Fruit fly (Drosophila melanogaster) whole organism, embryonic: Measurements from ENCODE around the gene Pex3.

Experiments used
- Ada2b ChIP-seq: fragments of 200-800 bp; sonication (Bioruptor generic); IDR thresholded peaks from 2 replicates; pipeline ENCODE4 v1.3.6; 2022; ENCODE audit warnings: missing biosample characterization, missing genetic modification characterization
- BtbVII ChIP-seq: fragments of 200-800 bp; sonication (Bioruptor generic); optimal IDR thresholded peaks from 3 replicates; lab custom pipeline; 2017; ENCODE audit warnings: missing biosample characterization, mild to moderate bottlenecking, missing genetic modification characterization
- CG10565 ChIP-seq: fragments of 200-800 bp; sonication (Bioruptor generic); optimal IDR thresholded peaks from 3 replicates; lab custom pipeline; 2016; ENCODE audit warnings: missing biosample characterization, mild to moderate bottlenecking, missing genetic modification characterization
- CG12071 ChIP-seq: fragments of 200-800 bp; sonication (Bioruptor generic); optimal IDR thresholded peaks from 3 replicates; lab custom pipeline; 2018; ENCODE audit warnings: missing biosample characterization, mild to moderate bottlenecking, missing genetic modification characterization
- CG12659 ChIP-seq: fragments of 200-800 bp; sonication (Bioruptor generic); optimal IDR thresholded peaks from 3 replicates; lab custom pipeline; 2017; ENCODE audit warnings: mild to moderate bottlenecking, missing biosample characterization, missing genetic modification reagents, missing genetic modification characterization
- CG13296 ChIP-seq: fragments of 200-800 bp; sonication (Bioruptor generic); optimal IDR thresholded peaks from 3 replicates; lab custom pipeline; 2018; ENCODE audit warnings: missing biosample characterization, mild to moderate bottlenecking, missing genetic modification characterization
- CG13894 ChIP-seq: fragments of 200-800 bp; sonication (Bioruptor generic); optimal IDR thresholded peaks from 3 replicates; lab custom pipeline; 2018; ENCODE audit warnings: missing biosample characterization, mild to moderate bottlenecking, missing genetic modification characterization, moderate library complexity
- CG14050 ChIP-seq: fragments of 200-800 bp; sonication (Bioruptor generic); IDR thresholded peaks from 3 replicates; pipeline ENCODE4 v1.3.6; 2022; ENCODE audit warnings: missing biosample characterization, missing genetic modification characterization
- CG14667 ChIP-seq: fragments of 200-800 bp; sonication (Bioruptor generic); IDR thresholded peaks from 2 replicates; pipeline ENCODE4 v1.3.6; 2022; ENCODE audit warnings: missing biosample characterization, missing genetic modification characterization
- CG1792 ChIP-seq: fragments of 200-800 bp; sonication (Bioruptor generic); optimal IDR thresholded peaks from 2 replicates; lab custom pipeline; 2016; ENCODE audit warnings: missing biosample characterization, missing genetic modification characterization
- CG18599 ChIP-seq: fragments of 200-800 bp; sonication (Bioruptor generic); optimal IDR thresholded peaks from 3 replicates; lab custom pipeline; 2017; ENCODE audit warnings: missing biosample characterization, missing genetic modification characterization, mild to moderate bottlenecking, moderate library complexity, missing genetic modification reagents
- CG2889 ChIP-seq: fragments of 200-800 bp; sonication (Bioruptor generic); IDR thresholded peaks from 3 replicates; pipeline ENCODE4 v1.3.6; 2022; ENCODE audit warnings: missing biosample characterization, missing genetic modification characterization
- CG30431 ChIP-seq: fragments of 200-800 bp; sonication (Bioruptor generic); optimal IDR thresholded peaks from 2 replicates; lab custom pipeline; 2017; ENCODE audit warnings: missing biosample characterization, missing genetic modification characterization
- CG3163 ChIP-seq: fragments of 200-800 bp; sonication (Bioruptor generic); optimal IDR thresholded peaks from 3 replicates; lab custom pipeline; 2016; ENCODE audit warnings: missing biosample characterization, missing genetic modification characterization
- CG4328 ChIP-seq: fragments of 200-800 bp; sonication (Bioruptor generic); optimal IDR thresholded peaks from 3 replicates; lab custom pipeline; 2017; ENCODE audit warnings: missing biosample characterization, missing genetic modification reagents, missing genetic modification characterization
- CG5180 ChIP-seq: fragments of 200-800 bp; sonication (Bioruptor generic); optimal IDR thresholded peaks from 3 replicates; lab custom pipeline; 2017; ENCODE audit warnings: missing biosample characterization, missing genetic modification characterization, mild to moderate bottlenecking, moderate library complexity, missing genetic modification reagents
- CG7745 ChIP-seq: fragments of 200-800 bp; sonication (Bioruptor generic); optimal IDR thresholded peaks from 2 replicates; lab custom pipeline; 2018; ENCODE audit warnings: missing biosample characterization, mild to moderate bottlenecking, missing genetic modification characterization, moderate library complexity
- Ets65A ChIP-seq: fragments of 200-800 bp; sonication (Bioruptor generic); peaks from one replicate; lab custom pipeline; 2016; ENCODE audit warnings: missing biosample characterization, missing genetic modification characterization
- Gsc ChIP-seq: fragments of 200-800 bp; sonication (Bioruptor generic); IDR thresholded peaks from 2 replicates; pipeline ENCODE4 v1.3.6; 2022; ENCODE audit warnings: missing biosample characterization, missing genetic modification characterization
- Kr ChIP-seq: fragments of 200-800 bp; sonication (Bioruptor generic); optimal IDR thresholded peaks from 2 replicates; lab custom pipeline; 2017; ENCODE audit warnings: missing biosample characterization, mild to moderate bottlenecking, missing genetic modification characterization
- Mrtf ChIP-seq: fragments of 200-800 bp; sonication (Bioruptor generic); IDR thresholded peaks from 3 replicates; pipeline ENCODE4 v1.3.6; 2022; ENCODE audit warnings: missing biosample characterization, missing genetic modification characterization
- NC2α ChIP-seq: fragments of 200-800 bp; sonication (Bioruptor generic); optimal IDR thresholded peaks from 2 replicates; lab custom pipeline; 2016; ENCODE audit warnings: missing biosample characterization, missing genetic modification characterization
- Sin3A ChIP-seq: fragments of >200 bp; optimal IDR thresholded peaks from 2 replicates; lab custom pipeline; 2018
- Ssrp ChIP-seq: fragments of 200-800 bp; sonication (Bioruptor generic); optimal IDR thresholded peaks from 2 replicates; lab custom pipeline; 2018; ENCODE audit warnings: missing biosample characterization, mild to moderate bottlenecking, missing genetic modification characterization, moderate library complexity
- bbx ChIP-seq: fragments of 200-800 bp; sonication (Bioruptor generic); IDR thresholded peaks from 2 replicates; pipeline ENCODE4 v1.3.6; 2022; ENCODE audit warnings: missing biosample characterization, missing genetic modification characterization; ENCODE audit not compliant: partially characterized antibody
- bcd ChIP-seq: fragments of 200-800 bp; sonication (Bioruptor generic); optimal IDR thresholded peaks from 2 replicates; lab custom pipeline; 2017; ENCODE audit warnings: missing biosample characterization, mild to moderate bottlenecking, missing genetic modification characterization
- chif ChIP-seq, 2 experiments: fragments of 200-800 bp; sonication (Bioruptor generic); optimal IDR thresholded peaks; 3 replicates each; lab custom pipeline; 2016; ENCODE audit warnings: missing biosample characterization in 2 of 2, missing genetic modification characterization in 2 of 2
- da ChIP-seq: fragments of 200-800 bp; sonication (Bioruptor generic); optimal IDR thresholded peaks from 2 replicates; lab custom pipeline; 2016; ENCODE audit warnings: missing biosample characterization, missing genetic modification characterization
- danr ChIP-seq: fragments of 200-800 bp; sonication (Bioruptor generic); IDR thresholded peaks from 2 replicates; pipeline ENCODE4 v1.3.6; 2022; ENCODE audit warnings: missing biosample characterization, missing genetic modification characterization
- dimm ChIP-seq: fragments of 200-800 bp; sonication (Bioruptor generic); IDR thresholded peaks from 2 replicates; pipeline ENCODE4 v1.3.6; 2022; ENCODE audit warnings: missing biosample characterization, missing genetic modification characterization
- gt ChIP-seq: fragments of 200-800 bp; sonication (Bioruptor generic); IDR thresholded peaks from 2 replicates; pipeline ENCODE4 v1.3.6; 2022; ENCODE audit warnings: missing biosample characterization, missing genetic modification characterization
- ham ChIP-seq: fragments of 200-800 bp; sonication (Bioruptor generic); IDR thresholded peaks from 2 replicates; pipeline ENCODE4 v1.3.6; 2022; ENCODE audit warnings: missing biosample characterization, missing genetic modification characterization
- lilli ChIP-seq: fragments of 200-800 bp; sonication (Bioruptor generic); optimal IDR thresholded peaks from 3 replicates; lab custom pipeline; 2016; ENCODE audit warnings: missing biosample characterization, missing genetic modification characterization
- lola ChIP-seq, 3 experiments: fragments of >200 bp in 2 of 3; fragments of 200-800 bp in 1 of 3; sonication (Bioruptor generic) in 1 of 3; optimal IDR thresholded peaks; 2 replicates each; lab custom pipeline; 2017 to 2019; ENCODE audit warnings: missing biosample characterization in 3 of 3, missing genetic modification characterization in 3 of 3, mild to moderate bottlenecking in 1 of 3, moderate library complexity in 1 of 3
- odd ChIP-seq: fragments of 200-800 bp; sonication (Bioruptor generic); optimal IDR thresholded peaks from 2 replicates; lab custom pipeline; 2017; ENCODE audit warnings: missing biosample characterization, mild to moderate bottlenecking, missing genetic modification characterization
- pfk ChIP-seq: fragments of 200-800 bp; sonication (Bioruptor generic); optimal IDR thresholded peaks from 2 replicates; lab custom pipeline; 2018; ENCODE audit warnings: missing biosample characterization, mild to moderate bottlenecking, missing genetic modification characterization, moderate library complexity
- pros ChIP-seq: fragments of 200-800 bp; sonication (Bioruptor generic); optimal IDR thresholded peaks from 3 replicates; lab custom pipeline; 2019; ENCODE audit warnings: missing biosample characterization, mild to moderate bottlenecking, missing genetic modification characterization, moderate library complexity
- psq ChIP-seq: fragments of 200-800 bp; sonication (Bioruptor generic); optimal IDR thresholded peaks from 2 replicates; lab custom pipeline; 2017; ENCODE audit warnings: missing biosample characterization, missing genetic modification characterization
- repo ChIP-seq: fragments of 200-800 bp; sonication (Bioruptor generic); optimal IDR thresholded peaks from 2 replicates; lab custom pipeline; 2016; ENCODE audit warnings: missing biosample characterization, missing genetic modification characterization
- sc ChIP-seq, 3 experiments: fragments of >200 bp in 2 of 3; fragments of 200-800 bp in 1 of 3; sonication (Bioruptor generic) in 1 of 3; optimal IDR thresholded peaks; 2 replicates in 2 of 3; 3 replicates in 1 of 3; lab custom pipeline; 2017; ENCODE audit warnings: mild to moderate bottlenecking in 1 of 3, missing biosample characterization in 1 of 3, missing genetic modification characterization in 1 of 3, missing genetic modification reagents in 1 of 3
- sens-2 ChIP-seq: fragments of 200-800 bp; sonication (Bioruptor generic); IDR thresholded peaks from 2 replicates; pipeline ENCODE4 v1.3.6; 2022; ENCODE audit warnings: missing biosample characterization, missing genetic modification characterization
- sqz ChIP-seq: fragments of 200-800 bp; sonication (Bioruptor generic); optimal IDR thresholded peaks from 3 replicates; lab custom pipeline; 2018; ENCODE audit warnings: missing biosample characterization, mild to moderate bottlenecking, missing genetic modification characterization
- unpg ChIP-seq: fragments of 200-800 bp; sonication (Bioruptor generic); optimal IDR thresholded peaks from 3 replicates; lab custom pipeline; 2018; ENCODE audit warnings: missing biosample characterization, mild to moderate bottlenecking, missing genetic modification characterization, moderate library complexity
- vfl ChIP-seq: fragments of 200-800 bp; sonication (Bioruptor generic); optimal IDR thresholded peaks from 2 replicates; lab custom pipeline; 2016; ENCODE audit warnings: missing biosample characterization, missing genetic modification characterization
- wor ChIP-seq: fragments of 200-800 bp; sonication (Bioruptor generic); IDR thresholded peaks from 2 replicates; pipeline ENCODE4 v1.3.6; 2022; ENCODE audit warnings: missing biosample characterization, missing genetic modification characterization
- zen ChIP-seq: fragments of 200-800 bp; sonication (Bioruptor generic); optimal IDR thresholded peaks from 3 replicates; lab custom pipeline; 2018; ENCODE audit warnings: missing biosample characterization, mild to moderate bottlenecking, missing genetic modification characterization, moderate library complexity
- zf30C ChIP-seq: fragments of 200-800 bp; sonication (Bioruptor generic); optimal IDR thresholded peaks from 3 replicates; lab custom pipeline; 2018; ENCODE audit warnings: missing biosample characterization, mild to moderate bottlenecking, missing genetic modification characterization
- zfh1 ChIP-seq: fragments of 200-800 bp; sonication (Bioruptor generic); IDR thresholded peaks from 3 replicates; pipeline ENCODE4 v1.3.6; 2022; ENCODE audit warnings: missing biosample characterization, missing genetic modification characterization

Pex3 gene

DNA sequence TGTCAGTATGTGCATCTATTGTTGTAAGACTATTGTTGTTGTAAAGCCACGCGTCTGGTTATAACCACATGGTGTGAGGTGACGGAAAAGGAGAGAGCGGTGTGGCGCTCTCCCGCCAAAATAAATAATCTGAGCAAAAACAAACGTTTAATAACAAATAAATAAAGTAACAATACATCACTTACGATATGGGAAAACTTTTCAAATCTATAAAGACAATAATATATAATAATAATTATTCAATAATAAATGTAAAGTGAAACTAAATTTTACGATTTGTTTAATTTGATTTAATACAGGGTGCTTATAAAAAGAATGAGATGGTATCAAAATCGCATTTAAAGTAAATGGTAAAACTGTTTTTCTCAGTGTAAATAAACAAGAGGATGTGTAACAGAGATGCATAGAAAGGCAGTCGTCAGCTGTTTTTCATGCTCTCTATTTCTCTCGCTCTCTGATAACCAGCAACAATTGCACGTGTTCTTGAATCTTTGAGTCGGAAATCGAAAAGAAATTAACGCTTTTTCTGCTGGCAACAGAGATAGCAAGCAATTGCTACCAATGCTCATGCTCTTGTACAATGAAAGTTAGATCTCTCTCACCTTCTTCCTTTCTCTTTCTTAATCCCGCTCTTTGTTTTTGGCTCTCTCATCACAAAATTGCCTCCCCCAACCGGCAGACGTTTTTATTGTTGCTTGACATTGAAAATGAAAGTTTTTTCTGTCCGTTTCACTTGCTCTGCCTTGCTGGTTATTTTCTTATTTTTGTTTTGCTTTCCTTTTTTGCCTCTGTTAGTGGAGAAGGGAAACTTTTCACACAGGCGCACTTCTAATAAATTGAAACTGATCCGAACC, 45.3 kb upstream of the Pex3 start (continued):
- peak; percentile 40 for TF ChIP-seq pfk (GFP tag; lab: Kevin White, UChicago)
- peak; percentile 72; the same call in 2 of the 3 replicates for TF ChIP-seq Mrtf (GFP tag; lab: Robert Waterston, UW)
- no peak for TF ChIP-seq Sin3A (lab: Kevin White, UChicago)
- TF ChIP-seq Ets65A (GFP tag; lab: Kevin White, UChicago) = peak; percentile 52
- peak; percentile 66 for TF ChIP-seq CG5180
- TF ChIP-seq zfh1 (GFP tag; lab: Robert Waterston, UW) = peak; percentile 90
- no peak for TF ChIP-seq Gsc (GFP tag; lab: Robert Waterston, UW)
- no peak for TF ChIP-seq CG12071 (GFP tag; lab: Kevin White, UChicago)
- TF ChIP-seq repo = peak; percentile 27
- no peak for TF ChIP-seq da (GFP tag; lab: Kevin White, UChicago)
- peak; percentile 28 for TF ChIP-seq CG3163 (GFP tag; lab: Kevin White, UChicago)
- TF ChIP-seq BtbVII (GFP tag; lab: Kevin White, UChicago) = peak; percentile 86
- peak; percentile 39; the same call in 1 of the 2 replicates for TF ChIP-seq gt
- TF ChIP-seq CG30431 (GFP tag; lab: Kevin White, UChicago) = peak; percentile 6
- TF ChIP-seq CG14050 = peak; percentile 61; the same call in 2 of the 3 replicates
- no peak for TF ChIP-seq vfl (GFP tag; lab: Kevin White, UChicago)
- TF ChIP-seq Ada2b (GFP tag; lab: Robert Waterston, UW) = peak; percentile 82
- TF ChIP-seq bbx (GFP tag; lab: Robert Waterston, UW) = no peak
- TF ChIP-seq CG1792 (GFP tag; lab: Kevin White, UChicago) = peak; percentile 19
- peak; percentile 62 for TF ChIP-seq pros (GFP tag; lab: Kevin White, UChicago)
- 0 out of 3 replicates have a peak, but pooled peaks have one; percentile 8 for TF ChIP-seq CG2889 (GFP tag; lab: Robert Waterston, UW)
- TF ChIP-seq sqz (GFP tag; lab: Kevin White, UChicago) = peak; percentile 78
- no peak for TF ChIP-seq dimm (GFP tag; lab: Robert Waterston, UW)
- TF ChIP-seq lilli (GFP tag; lab: Kevin White, UChicago) = peak; percentile 27
- TF ChIP-seq psq (GFP tag; lab: Kevin White, UChicago) = peak; percentile 11
- peak; percentile 76; the same call in 1 of the 2 replicates for TF ChIP-seq CG14667
- peak; percentile 94 for TF ChIP-seq unpg
- peak; percentile 91 for TF ChIP-seq zf30C (GFP tag; lab: Kevin White, UChicago)
- peak; percentile 76 for TF ChIP-seq CG12659 (GFP tag; lab: Kevin White, UChicago)
- TF ChIP-seq sc (optimal IDR thresholded peaks at IDR 0.05; lab: Kevin White, UChicago) = no peak
- TF ChIP-seq sc (GFP tag; optimal IDR thresholded peaks at IDR 0.05; lab: Kevin White, UChicago) = peak; percentile 77
- peak; percentile 82 for TF ChIP-seq bcd (GFP tag; lab: Kevin White, UChicago)
- TF ChIP-seq CG7745 (tag; lab: Kevin White, UChicago) = no peak
- peak; percentile 22 for TF ChIP-seq CG10565
- no peak for TF ChIP-seq NC2α
- TF ChIP-seq CG4328 (GFP tag; lab: Kevin White, UChicago) = peak; percentile 82
- TF ChIP-seq CG13894 = peak; percentile 87
- TF ChIP-seq ham (GFP tag; lab: Robert Waterston, UW) = no peak
- TF ChIP-seq Kr (GFP tag; lab: Kevin White, UChicago) = no peak
- no peak; the same call in 1 of the 2 replicates for TF ChIP-seq danr
- TF ChIP-seq zen (tag; lab: Kevin White, UChicago) = peak; percentile 89
- no peak for TF ChIP-seq chif (GFP tag; optimal IDR thresholded peaks at IDR 0.05; lab: Kevin White, UChicago)
- TF ChIP-seq lola (GFP tag; optimal IDR thresholded peaks at IDR 0.05; lab: Kevin White, UChicago) = peak in 1 of 3 experiments; percentile 87
- TF ChIP-seq wor (GFP tag; lab: Robert Waterston, UW) = peak; percentile 50; the same call in 1 of the 2 replicates
- TF ChIP-seq CG13296 = peak; percentile 95
- peak; percentile 92 for TF ChIP-seq CG18599 (GFP tag; lab: Kevin White, UChicago)
- TF ChIP-seq sens-2 (GFP tag; lab: Robert Waterston, UW) = 0 out of 2 replicates have a peak, but pooled peaks have one; percentile 5
- TF ChIP-seq Ssrp (tag; lab: Kevin White, UChicago) = peak; percentile 82
- TF ChIP-seq odd (GFP tag; lab: Kevin White, UChicago) = peak; percentile 81
